Worm (Caenorhabditis elegans) whole organism, L2 larva: ENCODE measurements around the gene Y7A5A.6.

Source experiments
- R02D3.7 ChIP-seq: fragments of 150-350 bp; optimal IDR thresholded peaks from 2 replicates; lab custom pipeline; 2014; ENCODE audit warnings: missing biosample characterization, missing genetic modification characterization
- egl-27 ChIP-seq: sonication (generic microtip); optimal IDR thresholded peaks from 3 replicates; lab custom pipeline; 2017; ENCODE audit warnings: missing biosample characterization, missing genetic modification reagents, missing genetic modification characterization
- snpc-4 ChIP-seq: fragments of 150-350 bp; optimal IDR thresholded peaks from 2 replicates; lab custom pipeline; 2014; ENCODE audit warnings: missing biosample characterization, missing genetic modification characterization
- ztf-11 ChIP-seq: sonication (generic microtip); optimal IDR thresholded peaks from 2 replicates; lab custom pipeline; 2017; ENCODE audit warnings: missing biosample characterization, missing genetic modification characterization

- no peak for TF ChIP-seq R02D3.7 (tag; lab: Kevin White, UChicago)
- TF ChIP-seq egl-27: no peak
- no peak for TF ChIP-seq snpc-4
- no peak for TF ChIP-seq ztf-11
Measured at ce11 chrX:15831537-15831936, 32.0 kb upstream of the Y7A5A.6 start.
